Fruit fly (Drosophila melanogaster) whole organism, embryonic: ENCODE results near the gene CG42728.

Source experiments
- BEAF-32 ChIP-seq: fragments of 200-800 bp; sonication (Bioruptor generic); optimal IDR thresholded peaks from 3 replicates; lab custom pipeline; 2017; ENCODE audit warnings: missing biosample characterization, missing genetic modification characterization, mild to moderate bottlenecking, moderate library complexity, missing genetic modification reagents
- CG10267 ChIP-seq: fragments of 200-800 bp; sonication (Bioruptor generic); optimal IDR thresholded peaks from 2 replicates; lab custom pipeline; 2018; ENCODE audit warnings: missing biosample characterization, mild to moderate bottlenecking, missing genetic modification characterization, moderate library complexity
- CG11093 ChIP-seq: fragments of 200-800 bp; sonication (Bioruptor generic); IDR thresholded peaks from 3 replicates; pipeline ENCODE4 v1.3.6; 2022; ENCODE audit warnings: missing biosample characterization, missing genetic modification characterization
- CG11247 ChIP-seq: fragments of 200-800 bp; sonication (Bioruptor generic); IDR thresholded peaks from 2 replicates; pipeline ENCODE4 v1.3.6; 2022; ENCODE audit warnings: missing biosample characterization, missing genetic modification characterization
- CG12236 ChIP-seq: fragments of 200-800 bp; sonication (Bioruptor generic); optimal IDR thresholded peaks from 2 replicates; lab custom pipeline; 2016; ENCODE audit warnings: missing biosample characterization, missing genetic modification characterization
- CG14710 ChIP-seq: fragments of 200-800 bp; sonication (Bioruptor generic); optimal IDR thresholded peaks from 3 replicates; lab custom pipeline; 2019; ENCODE audit warnings: missing biosample characterization, mild to moderate bottlenecking, missing genetic modification characterization, moderate library complexity
- CG1529 ChIP-seq: fragments of 200-800 bp; sonication (Bioruptor generic); optimal IDR thresholded peaks from 3 replicates; lab custom pipeline; 2018; ENCODE audit warnings: missing biosample characterization, missing genetic modification characterization
- CG1603 ChIP-seq: fragments of 200-800 bp; sonication (Bioruptor generic); optimal IDR thresholded peaks from 2 replicates; lab custom pipeline; 2019; ENCODE audit warnings: missing biosample characterization, mild to moderate bottlenecking, missing genetic modification characterization, moderate library complexity
- CG1832 ChIP-seq: fragments of 200-800 bp; sonication (Bioruptor generic); optimal IDR thresholded peaks from 2 replicates; lab custom pipeline; 2017; ENCODE audit warnings: missing biosample characterization, mild to moderate bottlenecking, missing genetic modification characterization, inconsistent platforms
- CG18599 ChIP-seq: fragments of 200-800 bp; sonication (Bioruptor generic); optimal IDR thresholded peaks from 3 replicates; lab custom pipeline; 2017; ENCODE audit warnings: missing biosample characterization, missing genetic modification characterization, mild to moderate bottlenecking, moderate library complexity, missing genetic modification reagents
- CG2875 ChIP-seq: fragments of 200-800 bp; sonication (Bioruptor generic); optimal IDR thresholded peaks from 2 replicates; lab custom pipeline; 2017; ENCODE audit warnings: missing biosample characterization, mild to moderate bottlenecking, missing genetic modification characterization, missing genetic modification reagents
- CG3163 ChIP-seq: fragments of 200-800 bp; sonication (Bioruptor generic); optimal IDR thresholded peaks from 3 replicates; lab custom pipeline; 2016; ENCODE audit warnings: missing biosample characterization, missing genetic modification characterization
- CG32772 ChIP-seq: fragments of 200-800 bp; sonication (Bioruptor generic); IDR thresholded peaks from 2 replicates; pipeline ENCODE4 v1.3.6; 2022; ENCODE audit warnings: missing biosample characterization, missing genetic modification characterization
- CG3995 ChIP-seq: fragments of 200-800 bp; sonication (Bioruptor generic); optimal IDR thresholded peaks from 3 replicates; lab custom pipeline; 2016; ENCODE audit warnings: missing biosample characterization, missing genetic modification characterization
- CG4282 ChIP-seq: fragments of 200-800 bp; sonication (Bioruptor generic); optimal IDR thresholded peaks from 2 replicates; lab custom pipeline; 2016; ENCODE audit warnings: missing biosample characterization, missing genetic modification characterization
- CG4360 ChIP-seq: fragments of 200-800 bp; sonication (Bioruptor generic); IDR thresholded peaks from 2 replicates; pipeline ENCODE4 v1.3.6; 2022; ENCODE audit warnings: missing biosample characterization, missing genetic modification characterization
- CG7745 ChIP-seq: fragments of 200-800 bp; sonication (Bioruptor generic); optimal IDR thresholded peaks from 2 replicates; lab custom pipeline; 2018; ENCODE audit warnings: missing biosample characterization, mild to moderate bottlenecking, missing genetic modification characterization, moderate library complexity
- CG8478 ChIP-seq: fragments of >200 bp; optimal IDR thresholded peaks from 2 replicates; lab custom pipeline; 2018
- Deaf1 ChIP-seq: fragments of 200-800 bp; optimal IDR thresholded peaks from 3 replicates; lab custom pipeline; 2019; ENCODE audit warnings: missing biosample characterization, mild to moderate bottlenecking, missing genetic modification characterization, moderate library complexity
- Dfd ChIP-seq, 2 experiments: fragments of >200 bp; optimal IDR thresholded peaks; 2 replicates each; lab custom pipeline; 2017; ENCODE audit warnings: missing biosample characterization in 2 of 2, missing genetic modification characterization in 2 of 2
- Dp ChIP-seq: fragments of 200-800 bp; sonication (Bioruptor generic); optimal IDR thresholded peaks from 2 replicates; lab custom pipeline; 2018; ENCODE audit warnings: missing biosample characterization, mild to moderate bottlenecking, missing genetic modification characterization, moderate library complexity
- HHEX ChIP-seq: fragments of 200-800 bp; sonication (Bioruptor generic); optimal IDR thresholded peaks from 3 replicates; lab custom pipeline; 2017; ENCODE audit warnings: missing biosample characterization, mild to moderate bottlenecking, missing genetic modification characterization, missing genetic modification reagents
- HLH3B ChIP-seq: fragments of 200-800 bp; sonication (Bioruptor generic); IDR thresholded peaks from 2 replicates; pipeline ENCODE4 v1.3.6; 2022; ENCODE audit warnings: missing biosample characterization, missing genetic modification characterization
- Hr3 ChIP-seq: fragments of 200-800 bp; sonication (Bioruptor generic); optimal IDR thresholded peaks from 3 replicates; lab custom pipeline; 2016; ENCODE audit warnings: missing biosample characterization, missing genetic modification characterization
- Lhr ChIP-seq: fragments of 200-800 bp; sonication (Bioruptor generic); optimal IDR thresholded peaks from 3 replicates; lab custom pipeline; 2017; ENCODE audit warnings: mild to moderate bottlenecking, missing biosample characterization, missing genetic modification reagents, missing genetic modification characterization
- NFAT ChIP-seq: fragments of 200-800 bp; sonication (Bioruptor generic); IDR thresholded peaks from 2 replicates; pipeline ENCODE4 v1.3.6; 2022; ENCODE audit warnings: missing biosample characterization, missing genetic modification characterization
- Sox100B ChIP-seq: fragments of 200-800 bp; sonication (Bioruptor generic); optimal IDR thresholded peaks from 3 replicates; lab custom pipeline; 2018; ENCODE audit warnings: missing biosample characterization, mild to moderate bottlenecking, missing genetic modification characterization
- Trl ChIP-seq, 3 experiments: fragments of >200 bp in 2 of 3; fragments of 200-800 bp in 1 of 3; sonication (Bioruptor generic) in 1 of 3; optimal IDR thresholded peaks; 2 replicates in 1 of 3; 3 replicates in 2 of 3; lab custom pipeline; 2016 to 2017; ENCODE audit warnings: missing biosample characterization in 1 of 3, missing genetic modification characterization in 1 of 3
- Vsx1 ChIP-seq: fragments of 200-800 bp; sonication (Bioruptor generic); optimal IDR thresholded peaks from 2 replicates; lab custom pipeline; 2017; ENCODE audit warnings: missing biosample characterization, mild to moderate bottlenecking, missing genetic modification characterization, missing genetic modification reagents
- abd-A ChIP-seq: fragments of 200-800 bp; sonication (Bioruptor generic); optimal IDR thresholded peaks from 3 replicates; lab custom pipeline; 2019; ENCODE audit warnings: missing biosample characterization, mild to moderate bottlenecking, missing genetic modification characterization, moderate library complexity
- ara ChIP-seq: fragments of 200-800 bp; sonication (Bioruptor generic); IDR thresholded peaks from 2 replicates; pipeline ENCODE4 v1.3.6; 2022; ENCODE audit warnings: missing biosample characterization, missing genetic modification characterization
- chif ChIP-seq, 2 experiments: fragments of 200-800 bp; sonication (Bioruptor generic); optimal IDR thresholded peaks; 3 replicates each; lab custom pipeline; 2016; ENCODE audit warnings: missing biosample characterization in 2 of 2, missing genetic modification characterization in 2 of 2
- croc ChIP-seq: fragments of 200-800 bp; sonication (Bioruptor generic); conservative IDR thresholded peaks from 3 replicates; pipeline ENCODE4 v1.3.6; 2022; ENCODE audit warnings: missing biosample characterization, missing genetic modification characterization
- crp ChIP-seq, 2 experiments: fragments of 200-800 bp; sonication (Bioruptor generic); optimal IDR thresholded peaks; 2 replicates in 1 of 2; 3 replicates in 1 of 2; lab custom pipeline; 2017; ENCODE audit warnings: missing biosample characterization in 2 of 2, missing genetic modification characterization in 2 of 2, mild to moderate bottlenecking in 1 of 2, moderate library complexity in 1 of 2
- ems ChIP-seq: fragments of 200-800 bp; sonication (Bioruptor generic); optimal IDR thresholded peaks from 3 replicates; lab custom pipeline; 2016; ENCODE audit warnings: missing biosample characterization, missing genetic modification characterization
- eyg ChIP-seq: fragments of 200-800 bp; sonication (Bioruptor generic); optimal IDR thresholded peaks from 3 replicates; lab custom pipeline; 2016; ENCODE audit warnings: missing biosample characterization, missing genetic modification characterization
- fru ChIP-seq: fragments of >200 bp; optimal IDR thresholded peaks from 2 replicates; lab custom pipeline; 2017
- gfzf ChIP-seq: fragments of 200-800 bp; sonication (Bioruptor generic); optimal IDR thresholded peaks from 2 replicates; lab custom pipeline; 2016; ENCODE audit warnings: missing biosample characterization, mild to moderate bottlenecking, missing genetic modification characterization, moderate library complexity
- gsb-n ChIP-seq: fragments of 200-800 bp; sonication (Bioruptor generic); optimal IDR thresholded peaks from 3 replicates; lab custom pipeline; 2018; ENCODE audit warnings: missing biosample characterization, mild to moderate bottlenecking, missing genetic modification characterization
- inv ChIP-seq: fragments of 200-800 bp; sonication (Bioruptor generic); IDR thresholded peaks from 2 replicates; pipeline ENCODE4 v1.3.6; 2022; ENCODE audit warnings: missing biosample characterization, missing genetic modification characterization; ENCODE audit not compliant: partially characterized antibody
- kay ChIP-seq: fragments of 200-800 bp; sonication (Bioruptor generic); optimal IDR thresholded peaks from 2 replicates; lab custom pipeline; 2016; ENCODE audit warnings: missing biosample characterization, missing genetic modification characterization
- run ChIP-seq: fragments of 200-800 bp; sonication (Bioruptor generic); optimal IDR thresholded peaks from 3 replicates; lab custom pipeline; 2018; ENCODE audit warnings: missing biosample characterization, mild to moderate bottlenecking, missing genetic modification characterization
- ssp ChIP-seq: fragments of 200-800 bp; sonication (Bioruptor generic); IDR thresholded peaks from 2 replicates; pipeline ENCODE4 v1.3.6; 2022; ENCODE audit warnings: missing biosample characterization, missing genetic modification characterization
- tap ChIP-seq: fragments of 200-800 bp; optimal IDR thresholded peaks from 3 replicates; lab custom pipeline; 2019; ENCODE audit warnings: missing biosample characterization, mild to moderate bottlenecking, missing genetic modification characterization, moderate library complexity
- tio ChIP-seq: fragments of 200-800 bp; sonication (Bioruptor generic); optimal IDR thresholded peaks from 2 replicates; lab custom pipeline; 2017; ENCODE audit warnings: missing biosample characterization, missing genetic modification characterization, inconsistent platforms
- trem ChIP-seq: fragments of 200-800 bp; optimal IDR thresholded peaks from 3 replicates; lab custom pipeline; 2019; ENCODE audit warnings: missing biosample characterization, mild to moderate bottlenecking, missing genetic modification characterization, moderate library complexity
- twi ChIP-seq: fragments of 200-800 bp; optimal IDR thresholded peaks from 2 replicates; lab custom pipeline; 2019; ENCODE audit warnings: missing biosample characterization, mild to moderate bottlenecking, missing genetic modification characterization, moderate library complexity
- z ChIP-seq: fragments of 200-800 bp; sonication (Bioruptor generic); IDR thresholded peaks from 3 replicates; pipeline ENCODE4 v1.3.6; 2022; ENCODE audit warnings: missing biosample characterization, missing genetic modification characterization

CG42728 gene

DNA sequence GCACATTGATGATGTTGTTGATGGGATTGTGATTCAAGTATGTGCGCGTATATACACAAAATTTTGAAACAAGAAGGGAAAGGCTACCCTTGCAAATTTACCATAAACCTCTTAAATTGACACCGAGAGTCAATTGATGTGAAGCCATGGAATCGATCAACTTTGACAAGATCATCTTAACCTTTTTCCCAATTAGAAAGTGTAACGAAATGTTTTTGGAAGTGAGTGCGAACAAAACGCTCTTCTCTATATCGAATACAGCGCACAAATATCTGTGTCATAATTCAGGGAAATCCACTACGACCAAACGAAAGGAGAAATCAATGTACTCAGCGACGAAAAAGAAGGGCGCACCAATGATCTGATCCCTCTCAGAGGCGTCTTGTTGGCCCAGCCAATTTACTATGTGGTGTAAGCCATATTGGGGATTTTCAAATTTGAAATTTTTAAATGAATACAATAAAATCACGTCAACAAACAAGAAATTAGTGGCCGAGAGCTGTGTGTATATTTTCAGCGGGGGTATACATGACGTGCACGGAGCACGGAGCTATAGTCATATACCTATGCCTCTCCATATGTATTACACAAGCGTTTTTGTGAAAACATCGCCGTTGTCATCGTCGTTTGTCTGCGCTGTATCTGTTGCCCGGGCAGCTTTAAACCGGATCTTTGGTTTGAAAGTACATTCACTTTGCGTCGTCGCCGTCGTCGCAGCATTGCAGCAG lies 5.6 kb upstream of the CG42728 start (continued):
- no peak for TF ChIP-seq run
- TF ChIP-seq HHEX, result peak; percentile 40
- peak; percentile 3 for TF ChIP-seq CG1529
- no peak for TF ChIP-seq Deaf1 (tag; lab: Kevin White, UChicago)
- no peak for TF ChIP-seq Dp (GFP tag; lab: Kevin White, UChicago)
- TF ChIP-seq CG3995 (GFP tag; lab: Kevin White, UChicago), result peak; percentile 23
- no peak for TF ChIP-seq ssp (GFP tag; lab: Robert Waterston, UW)
- peak; percentile 43 for TF ChIP-seq tap (tag; lab: Kevin White, UChicago)
- TF ChIP-seq ems (GFP tag; lab: Kevin White, UChicago), result peak; percentile 26
- peak; percentile 35 for TF ChIP-seq CG18599 (GFP tag; lab: Kevin White, UChicago)
- peak; percentile 11 to 17 for TF ChIP-seq Trl (optimal IDR thresholded peaks at IDR 0.05; lab: Kevin White, UChicago)
- peak; percentile 56 for TF ChIP-seq Trl (GFP tag; optimal IDR thresholded peaks at IDR 0.05; lab: Kevin White, UChicago)
- peak; percentile 32 for TF ChIP-seq CG2875 (GFP tag; lab: Kevin White, UChicago)
- TF ChIP-seq crp (GFP tag; optimal IDR thresholded peaks at IDR 0.05; lab: Kevin White, UChicago), result no peak
- TF ChIP-seq Dfd (GFP tag; optimal IDR thresholded peaks at IDR 0.05; lab: Kevin White, UChicago), result no peak
- TF ChIP-seq Sox100B (GFP tag; lab: Kevin White, UChicago), result peak; percentile 28
- no peak for TF ChIP-seq fru (lab: Kevin White, UChicago)
- TF ChIP-seq CG4282 (GFP tag; lab: Kevin White, UChicago), result no peak
- no peak for TF ChIP-seq inv (GFP tag; lab: Robert Waterston, UW)
- 0 out of 2 replicates have a peak, but pooled peaks have one; percentile 48 for TF ChIP-seq NFAT (GFP tag; lab: Robert Waterston, UW)
- TF ChIP-seq z (GFP tag; lab: Robert Waterston, UW), result no peak
- no peak for TF ChIP-seq gfzf (GFP tag; lab: Kevin White, UChicago)
- TF ChIP-seq CG1603 (tag; lab: Kevin White, UChicago), result peak; percentile 36
- no peak; the same call in 2 of the 3 replicates for TF ChIP-seq croc (GFP tag; lab: Robert Waterston, UW)
- TF ChIP-seq HLH3B (GFP tag; lab: Robert Waterston, UW), result peak; percentile 57
- TF ChIP-seq abd-A (tag; lab: Kevin White, UChicago), result peak; percentile 62
- TF ChIP-seq tio (GFP tag; lab: Kevin White, UChicago), result no peak

DNA sequence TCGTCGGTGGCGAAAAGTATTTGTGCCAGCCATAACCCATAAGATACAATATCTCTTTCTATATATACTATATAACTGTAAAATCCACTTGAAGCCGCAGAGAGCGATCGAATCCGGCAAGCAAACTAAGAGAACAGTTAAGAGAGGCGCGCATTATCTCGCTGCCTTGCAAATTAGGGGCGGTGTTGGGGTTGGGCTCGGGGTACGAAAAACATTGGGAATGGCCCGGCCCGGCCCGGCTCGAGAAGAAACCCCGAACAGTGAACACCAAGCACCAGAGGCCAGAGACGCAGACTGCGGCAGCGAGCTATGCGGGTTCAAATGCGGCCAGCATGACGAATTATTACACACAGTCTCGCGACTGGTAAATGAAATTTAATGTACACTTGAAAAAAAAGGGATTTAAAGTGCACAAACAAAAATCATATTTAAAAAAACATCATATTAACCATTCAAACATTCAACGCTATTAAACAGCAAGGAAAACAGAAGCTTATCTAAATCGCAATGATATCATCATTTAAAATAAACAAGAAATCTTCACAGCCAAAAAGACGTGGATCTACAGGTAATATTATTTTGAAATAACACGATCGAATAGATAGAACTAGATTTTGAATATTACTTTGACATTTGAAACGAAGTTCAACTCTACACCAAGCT lies 4.5 kb upstream of the CG42728 start:
- TF ChIP-seq CG4360 (GFP tag; lab: Robert Waterston, UW) (no peak), CG1832 (GFP tag; lab: Kevin White, UChicago) (no peak), CG10267 (tag; lab: Kevin White, UChicago) (peak; percentile 46), BEAF-32 (GFP tag; lab: Kevin White, UChicago) (no peak), CG12236 (GFP tag; lab: Kevin White, UChicago) (no peak), chif (GFP tag; optimal IDR thresholded peaks at IDR 0.05; lab: Kevin White, UChicago) (peak in 1 of 2 experiments; percentile 33), kay (GFP tag; lab: Kevin White, UChicago) (no peak), Vsx1 (GFP tag; lab: Kevin White, UChicago) (no peak), CG11093 (GFP tag; lab: Robert Waterston, UW) (no peak), CG8478 (lab: Kevin White, UChicago) (no peak), eyg (peak; percentile 21), twi (tag; lab: Kevin White, UChicago) (no peak), CG32772 (GFP tag; lab: Robert Waterston, UW) (peak; percentile 55; the same call in 1 of the 2 replicates), Dp (GFP tag; lab: Kevin White, UChicago) (no peak), CG7745 (tag; lab: Kevin White, UChicago) (no peak), CG11247 (GFP tag; lab: Robert Waterston, UW) (0 out of 2 replicates have a peak, but pooled peaks have one; percentile 18), gsb-n (tag; lab: Kevin White, UChicago) (peak; percentile 73), Hr3 (no peak), CG14710 (peak; percentile 74), trem (peak; percentile 43), CG3163 (peak; percentile 89), ara (no peak), Lhr (GFP tag; lab: Kevin White, UChicago) (no peak)
